Worm (Caenorhabditis elegans) whole organism, L1 larva: ENCODE data around the gene str-211.

ENCODE experiments used
- C16A3.4 ChIP-seq: fragments of 150-350 bp; optimal IDR thresholded peaks from 2 replicates; lab custom pipeline; 2014; ENCODE audit warnings: missing biosample characterization, missing genetic modification characterization
- dpl-1 ChIP-seq, 3 experiments: fragments of 150-350 bp in 2 of 3; sonication (generic microtip) in 1 of 3; optimal IDR thresholded peaks; 2 replicates each; lab custom pipeline; 2014 to 2017; ENCODE audit warnings: missing biosample characterization in 3 of 3, missing genetic modification characterization in 3 of 3, missing genetic modification reagents in 3 of 3
- dsc-1 ChIP-seq: sonication (generic microtip); optimal IDR thresholded peaks from 2 replicates; lab custom pipeline; 2016; ENCODE audit warnings: mild to moderate bottlenecking, missing genetic modification characterization, missing compliant biosample characterization
- egl-27 ChIP-seq, 2 experiments: fragments of 150-350 bp in 1 of 2; sonication (generic microtip); optimal IDR thresholded peaks; 3 replicates each; lab custom pipeline; 2017 to 2018; ENCODE audit warnings: missing biosample characterization in 2 of 2, missing genetic modification characterization in 2 of 2, missing genetic modification reagents in 2 of 2
- elt-3 ChIP-seq, 6 experiments: fragments of 150-350 bp in 1 of 6; sonication (generic microtip); optimal IDR thresholded peaks; 2 replicates each; lab custom pipeline; 2017 to 2018; ENCODE audit warnings: missing biosample characterization in 6 of 6, missing genetic modification characterization in 6 of 6, inconsistent platforms in 1 of 6
- ets-5 ChIP-seq: fragments of 200-800 bp; sonication (Bioruptor generic); IDR thresholded peaks from 2 replicates; pipeline ENCODE4 v1.3.6; 2022; ENCODE audit warnings: missing genetic modification characterization, missing compliant biosample characterization
- fos-1 ChIP-seq: fragments of 150-350 bp; optimal IDR thresholded peaks from 2 replicates; lab custom pipeline; 2014; ENCODE audit warnings: missing biosample characterization, missing genetic modification characterization
- mdl-1 ChIP-seq, 2 experiments: fragments of 150-350 bp; optimal IDR thresholded peaks; 2 replicates each; lab custom pipeline; 2014 to 2017; ENCODE audit warnings: missing biosample characterization in 2 of 2, missing genetic modification characterization in 2 of 2, inconsistent platforms in 1 of 2
- nhr-12 ChIP-seq: sonication (generic microtip); optimal IDR thresholded peaks from 2 replicates; lab custom pipeline; 2017; ENCODE audit warnings: missing biosample characterization, missing genetic modification characterization
- nhr-237 ChIP-seq: fragments of 150-350 bp; optimal IDR thresholded peaks from 2 replicates; lab custom pipeline; 2014; ENCODE audit warnings: missing biosample characterization, missing genetic modification characterization
- snpc-4 ChIP-seq: fragments of 150-350 bp; optimal IDR thresholded peaks from 2 replicates; lab custom pipeline; 2014; ENCODE audit warnings: missing biosample characterization, missing genetic modification characterization
- tbx-2 ChIP-seq: sonication (generic microtip); optimal IDR thresholded peaks from 2 replicates; lab custom pipeline; 2016; ENCODE audit warnings: missing genetic modification characterization, missing compliant biosample characterization
- unc-130 ChIP-seq: fragments of 150-350 bp; optimal IDR thresholded peaks from 2 replicates; lab custom pipeline; 2017; ENCODE audit warnings: missing biosample characterization, missing genetic modification characterization, inconsistent platforms

DNA sequence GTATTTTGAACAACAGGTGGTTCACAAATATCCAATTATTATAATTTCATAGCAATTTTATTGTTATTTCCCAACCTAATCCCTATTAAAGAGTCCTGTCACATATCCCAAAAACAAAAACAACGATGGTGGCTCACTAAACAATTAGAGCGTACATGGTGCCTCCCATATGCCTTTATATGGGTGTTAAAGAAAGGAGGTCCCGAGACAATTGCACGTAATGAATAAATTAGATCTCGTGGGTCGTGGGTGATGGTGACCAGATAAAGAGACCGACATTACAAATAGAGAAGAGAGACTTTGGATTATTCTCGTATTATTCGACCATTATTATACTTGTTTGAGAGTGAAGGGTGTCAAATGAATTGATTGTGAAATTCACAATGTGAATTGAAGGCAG lies 23.1 kb upstream of the str-211 start:
- TF ChIP-seq mdl-1 (tag; optimal IDR thresholded peaks at IDR 0.05; lab: Kevin White, UChicago) (no peak), tbx-2 (no peak), C16A3.4 (tag; lab: Kevin White, UChicago) (no peak), dsc-1 (tag; lab: Kevin White, UChicago) (peak; percentile 60), ets-5 (GFP tag; lab: Robert Waterston, UW) (no peak), elt-3 (tag; optimal IDR thresholded peaks at IDR 0.05; lab: Kevin White, UChicago) (no peak), dpl-1 (GFP tag; optimal IDR thresholded peaks at IDR 0.05; lab: Kevin White, UChicago) (no peak), nhr-12 (tag; lab: Kevin White, UChicago) (no peak), egl-27 (tag; optimal IDR thresholded peaks at IDR 0.05; lab: Kevin White, UChicago) (no peak), unc-130 (tag; lab: Kevin White, UChicago) (no peak), nhr-237 (tag; lab: Kevin White, UChicago) (no peak), fos-1 (tag; lab: Kevin White, UChicago) (no peak), snpc-4 (tag; lab: Kevin White, UChicago) (no peak)
